Worm (Caenorhabditis elegans) whole organism, L1 larva: ENCODE data around the gene nas-28.

Experiments
- C04F5.9 ChIP-seq: sonication (generic microtip); optimal IDR thresholded peaks from 2 replicates; lab custom pipeline; 2016; ENCODE audit warnings: missing genetic modification characterization, missing compliant biosample characterization
- C16A3.4 ChIP-seq: fragments of 150-350 bp; optimal IDR thresholded peaks from 2 replicates; lab custom pipeline; 2014; ENCODE audit warnings: missing biosample characterization, missing genetic modification characterization
- C34B4.2 ChIP-seq: sonication (generic microtip); optimal IDR thresholded peaks from 2 replicates; lab custom pipeline; 2017; ENCODE audit warnings: mild to moderate bottlenecking, missing genetic modification characterization, missing compliant biosample characterization
- F16B12.6 ChIP-seq: fragments of 150-350 bp; optimal IDR thresholded peaks from 2 replicates; lab custom pipeline; 2014; ENCODE audit warnings: missing biosample characterization, missing genetic modification characterization
- alr-1 ChIP-seq: fragments of 200-800 bp; sonication (Bioruptor generic); optimal IDR thresholded peaks from 2 replicates; lab custom pipeline; 2018; ENCODE audit warnings: borderline replicate concordance, mild to moderate bottlenecking, missing genetic modification characterization, missing compliant biosample characterization
- aly-2 ChIP-seq: fragments of 150-350 bp; optimal IDR thresholded peaks from 2 replicates; lab custom pipeline; 2014; ENCODE audit warnings: missing biosample characterization, missing genetic modification characterization
- ama-1 ChIP-seq: fragments of 150-350 bp; optimal IDR thresholded peaks from 2 replicates; lab custom pipeline; 2014
- blmp-1 ChIP-seq: fragments of 150-350 bp; optimal IDR thresholded peaks from 2 replicates; lab custom pipeline; 2014; ENCODE audit warnings: missing biosample characterization, missing genetic modification characterization
- ceh-63 ChIP-seq: fragments of 200-800 bp; sonication (Bioruptor generic); optimal IDR thresholded peaks from 2 replicates; lab custom pipeline; 2018; ENCODE audit warnings: mild to moderate bottlenecking, missing genetic modification characterization, missing compliant biosample characterization
- ceh-8 ChIP-seq: fragments of 200-800 bp; sonication (Bioruptor generic); optimal IDR thresholded peaks from 2 replicates; lab custom pipeline; 2018; ENCODE audit warnings: mild to moderate bottlenecking, missing genetic modification characterization, moderate library complexity, missing compliant biosample characterization
- dsc-1 ChIP-seq: sonication (generic microtip); optimal IDR thresholded peaks from 2 replicates; lab custom pipeline; 2016; ENCODE audit warnings: mild to moderate bottlenecking, missing genetic modification characterization, missing compliant biosample characterization
- efl-3 ChIP-seq: fragments of 200-800 bp; sonication (Bioruptor generic); optimal IDR thresholded peaks from 2 replicates; lab custom pipeline; 2018; ENCODE audit warnings: mild to moderate bottlenecking, missing genetic modification characterization, missing compliant biosample characterization
- egl-27 ChIP-seq, 2 experiments: fragments of 150-350 bp in 1 of 2; sonication (generic microtip); optimal IDR thresholded peaks; 3 replicates each; lab custom pipeline; 2017 to 2018; ENCODE audit warnings: missing biosample characterization in 2 of 2, missing genetic modification characterization in 2 of 2, missing genetic modification reagents in 2 of 2
- elt-3 ChIP-seq, 6 experiments: fragments of 150-350 bp in 1 of 6; sonication (generic microtip); optimal IDR thresholded peaks; 2 replicates each; lab custom pipeline; 2017 to 2018; ENCODE audit warnings: missing biosample characterization in 6 of 6, missing genetic modification characterization in 6 of 6, inconsistent platforms in 1 of 6
- fkh-4 ChIP-seq: sonication (generic microtip); optimal IDR thresholded peaks from 2 replicates; lab custom pipeline; 2016; ENCODE audit warnings: missing compliant biosample characterization, missing genetic modification characterization, borderline replicate concordance
- fkh-8 ChIP-seq: sonication (generic microtip); optimal IDR thresholded peaks from 2 replicates; lab custom pipeline; 2016; ENCODE audit warnings: mild to moderate bottlenecking, missing genetic modification characterization, missing compliant biosample characterization
- fos-1 ChIP-seq: fragments of 150-350 bp; optimal IDR thresholded peaks from 2 replicates; lab custom pipeline; 2014; ENCODE audit warnings: missing biosample characterization, missing genetic modification characterization
- hlh-17 ChIP-seq: fragments of 200-800 bp; sonication (Bioruptor generic); optimal IDR thresholded peaks from 2 replicates; lab custom pipeline; 2018; ENCODE audit warnings: missing genetic modification characterization, mild to moderate bottlenecking, missing compliant biosample characterization, moderate library complexity, borderline replicate concordance
- hlh-4 ChIP-seq: sonication (generic microtip); optimal IDR thresholded peaks from 2 replicates; lab custom pipeline; 2016; ENCODE audit warnings: mild to moderate bottlenecking, missing genetic modification characterization, missing compliant biosample characterization
- isw-1 ChIP-seq: fragments of 200-800 bp; sonication (Bioruptor generic); IDR thresholded peaks from 2 replicates; pipeline ENCODE4 v1.3.6; 2022; ENCODE audit warnings: missing genetic modification characterization, missing compliant biosample characterization
- lin-14 ChIP-seq: fragments of 200-800 bp; sonication (Bioruptor generic); optimal IDR thresholded peaks from 2 replicates; lab custom pipeline; 2018; ENCODE audit warnings: mild to moderate bottlenecking, missing genetic modification characterization, moderate library complexity, missing compliant biosample characterization
- lin-15B ChIP-seq: fragments of 150-350 bp; sonication (generic microtip); optimal IDR thresholded peaks from 3 replicates; lab custom pipeline; 2014; ENCODE audit warnings: missing biosample characterization, missing genetic modification characterization
- lin-39 ChIP-seq: fragments of 150-350 bp; optimal IDR thresholded peaks from 2 replicates; lab custom pipeline; 2014; ENCODE audit warnings: missing biosample characterization, missing genetic modification reagents, missing genetic modification characterization
- lsy-2 ChIP-seq, 2 experiments: fragments of 150-350 bp; optimal IDR thresholded peaks; 2 replicates each; lab custom pipeline; 2014; ENCODE audit warnings: missing biosample characterization in 2 of 2, missing genetic modification characterization in 2 of 2
- mab-9 ChIP-seq: fragments of 200-800 bp; sonication (Bioruptor generic); IDR thresholded peaks from 2 replicates; pipeline ENCODE4 v1.3.6; 2022; ENCODE audit warnings: missing genetic modification reagents, missing genetic modification characterization, missing compliant biosample characterization
- nhr-28 ChIP-seq: fragments of 150-350 bp; optimal IDR thresholded peaks from 2 replicates; lab custom pipeline; 2014; ENCODE audit warnings: missing biosample characterization, missing genetic modification characterization
- nhr-71 ChIP-seq: sonication (generic microtip); optimal IDR thresholded peaks from 2 replicates; lab custom pipeline; 2016; ENCODE audit warnings: mild to moderate bottlenecking, missing genetic modification characterization, moderate library complexity, missing compliant biosample characterization
- nhr-85 ChIP-seq: sonication (generic microtip); peaks from one replicate; lab custom pipeline; 2016; ENCODE audit warnings: missing genetic modification characterization, inconsistent platforms, missing compliant biosample characterization
- nhr-90 ChIP-seq: sonication (generic microtip); optimal IDR thresholded peaks from 2 replicates; lab custom pipeline; 2016; ENCODE audit warnings: mild to moderate bottlenecking, missing genetic modification characterization, missing compliant biosample characterization; ENCODE audit not compliant: poor library complexity
- rnt-1 ChIP-seq: sonication (generic microtip); optimal IDR thresholded peaks from 2 replicates; lab custom pipeline; 2016; ENCODE audit warnings: mild to moderate bottlenecking, missing genetic modification characterization, moderate library complexity, missing compliant biosample characterization
- skn-1 ChIP-seq: fragments of 150-350 bp; optimal IDR thresholded peaks from 2 replicates; lab custom pipeline; 2014; ENCODE audit warnings: missing biosample characterization, missing genetic modification characterization
- snu-23 ChIP-seq: sonication (generic microtip); optimal IDR thresholded peaks from 2 replicates; lab custom pipeline; 2016; ENCODE audit warnings: missing genetic modification characterization, missing compliant biosample characterization
- sox-4 ChIP-seq: sonication (generic microtip); optimal IDR thresholded peaks from 2 replicates; lab custom pipeline; 2016; ENCODE audit warnings: missing genetic modification characterization, missing compliant biosample characterization
- sup-37 ChIP-seq: fragments of 200-800 bp; sonication (Bioruptor generic); optimal IDR thresholded peaks from 2 replicates; lab custom pipeline; 2018; ENCODE audit warnings: mild to moderate bottlenecking, missing genetic modification characterization, missing compliant biosample characterization
- tbx-2 ChIP-seq: sonication (generic microtip); optimal IDR thresholded peaks from 2 replicates; lab custom pipeline; 2016; ENCODE audit warnings: missing genetic modification characterization, missing compliant biosample characterization
- unc-30 ChIP-seq: sonication (generic microtip); optimal IDR thresholded peaks from 2 replicates; lab custom pipeline; 2017; ENCODE audit warnings: missing biosample characterization, missing genetic modification characterization
- unc-62 ChIP-seq: fragments of 150-350 bp; optimal IDR thresholded peaks from 2 replicates; lab custom pipeline; 2014; ENCODE audit warnings: missing biosample characterization, missing genetic modification reagents, missing genetic modification characterization
- unc-98 ChIP-seq: fragments of 200-800 bp; sonication (Bioruptor generic); IDR thresholded peaks from 2 replicates; pipeline ENCODE4 v1.3.6; 2022; ENCODE audit warnings: missing genetic modification characterization, missing compliant biosample characterization
- vab-15 ChIP-seq: sonication (generic microtip); optimal IDR thresholded peaks from 2 replicates; lab custom pipeline; 2017; ENCODE audit warnings: missing genotype, mild to moderate bottlenecking, missing genetic modification characterization, missing compliant biosample characterization
- xbp-1 ChIP-seq: sonication (generic microtip); optimal IDR thresholded peaks from 2 replicates; lab custom pipeline; 2016; ENCODE audit warnings: missing genetic modification characterization, missing compliant biosample characterization
- zag-1 ChIP-seq: fragments of 150-350 bp; optimal IDR thresholded peaks from 2 replicates; lab custom pipeline; 2014; ENCODE audit warnings: missing biosample characterization, missing genetic modification characterization
- zip-4 ChIP-seq: fragments of 200-800 bp; sonication (Bioruptor generic); optimal IDR thresholded peaks from 2 replicates; lab custom pipeline; 2018; ENCODE audit warnings: mild to moderate bottlenecking, missing genetic modification characterization, moderate library complexity, missing compliant biosample characterization

The nas-28 gene

DNA sequence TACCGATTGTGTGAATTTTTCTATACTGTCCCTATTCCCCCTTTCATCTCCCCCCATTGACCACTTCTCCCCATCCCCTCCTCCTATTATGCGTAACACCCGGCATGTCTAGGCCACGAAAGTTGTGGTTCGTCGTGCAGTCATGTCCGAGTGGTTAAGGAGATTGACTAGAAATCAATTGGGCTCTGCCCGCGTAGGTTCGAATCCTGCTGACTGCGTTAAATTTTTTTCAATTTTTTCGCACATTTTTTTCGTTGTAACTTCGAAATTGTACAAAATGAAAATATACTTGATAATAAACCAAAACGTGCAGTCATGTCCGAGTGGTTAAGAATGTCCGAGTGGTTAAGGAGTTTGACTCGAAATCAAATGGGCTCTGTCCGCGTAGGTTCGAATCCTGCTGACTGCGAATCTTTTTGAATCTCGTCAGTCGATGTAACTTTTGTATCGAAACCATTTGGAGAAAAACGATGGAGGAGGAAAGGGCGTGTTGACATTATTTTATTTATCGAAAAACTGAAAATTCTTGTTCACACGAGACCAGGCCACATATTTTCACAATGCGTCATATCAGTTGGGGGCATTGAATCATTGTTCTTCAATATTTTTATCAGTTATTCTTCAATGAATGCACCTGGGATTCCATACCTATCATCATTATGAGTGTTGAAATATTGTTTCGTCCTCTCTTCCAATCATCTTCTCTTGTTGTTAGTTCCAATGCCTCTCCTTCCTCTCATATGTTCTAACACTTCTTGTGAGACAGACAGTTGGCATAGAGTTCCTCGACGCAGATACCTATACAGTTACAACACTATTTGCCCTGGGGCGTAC, 24.2 kb downstream of the nas-28 start, which contains the start of gene nfm-1 (continued):
- no peak for TF ChIP-seq alr-1 (tag; lab: Kevin White, UChicago)
- no peak for TF ChIP-seq aly-2 (tag; lab: Kevin White, UChicago)
- no peak for TF ChIP-seq zip-4
- peak; percentile 38 for TF ChIP-seq isw-1 (GFP tag; lab: Robert Waterston, UW)
- no peak for TF ChIP-seq unc-62 (GFP tag; lab: Kevin White, UChicago)
- TF ChIP-seq skn-1 (tag; lab: Kevin White, UChicago): peak; percentile 24
- TF ChIP-seq nhr-28 (tag; lab: Kevin White, UChicago): no peak
- TF ChIP-seq rnt-1: peak; percentile 63
- TF ChIP-seq ceh-63 (GFP tag; lab: Kevin White, UChicago): no peak
- no peak for TF ChIP-seq C04F5.9 (tag; lab: Kevin White, UChicago)
- no peak for TF ChIP-seq efl-3 (GFP tag; lab: Kevin White, UChicago)
- peak; percentile 72 for TF ChIP-seq nhr-71 (tag; lab: Kevin White, UChicago)
- TF ChIP-seq sup-37 (GFP tag; lab: Kevin White, UChicago): peak; percentile 10
- peak; percentile 15 for TF ChIP-seq vab-15 (tag; lab: Kevin White, UChicago)
- peak in 3 of 6 experiments; percentile 27 to 72 (median 33) for TF ChIP-seq elt-3 (tag; optimal IDR thresholded peaks at IDR 0.05; lab: Kevin White, UChicago)
- TF ChIP-seq ceh-8 (GFP tag; lab: Kevin White, UChicago): no peak
- TF ChIP-seq snu-23: peak; percentile 66
- no peak for TF ChIP-seq fkh-4 (tag; lab: Kevin White, UChicago)
- peak; percentile 57 for TF ChIP-seq C16A3.4 (tag; lab: Kevin White, UChicago)
- TF ChIP-seq egl-27 (tag; optimal IDR thresholded peaks at IDR 0.05; lab: Kevin White, UChicago): peak in 1 of 2 experiments; percentile 3
- TF ChIP-seq mab-9: no peak
- peak; percentile 5 for TF ChIP-seq lin-15B
- TF ChIP-seq C34B4.2: no peak
- peak; percentile 62 for TF ChIP-seq nhr-90 (tag; lab: Kevin White, UChicago)
- TF ChIP-seq hlh-17 (GFP tag; lab: Kevin White, UChicago): no peak
- peak; percentile 30; the same call in 1 of the 2 replicates for TF ChIP-seq unc-98 (GFP tag; lab: Robert Waterston, UW)
- no peak for TF ChIP-seq sox-4 (tag; lab: Kevin White, UChicago)
- no peak for TF ChIP-seq zag-1 (tag; lab: Kevin White, UChicago)
- TF ChIP-seq fkh-8 (tag; lab: Kevin White, UChicago): peak; percentile 45
- no peak for TF ChIP-seq lin-39
- peak; percentile 17 for TF ChIP-seq F16B12.6 (tag; lab: Kevin White, UChicago)
- no peak for TF ChIP-seq ama-1 (lab: Kevin White, UChicago)
- TF ChIP-seq fos-1 (tag; lab: Kevin White, UChicago): peak; percentile 42
- peak; percentile 73 for TF ChIP-seq nhr-85 (tag; lab: Kevin White, UChicago)
- TF ChIP-seq, all 84 proteins: peak for 44

DNA sequence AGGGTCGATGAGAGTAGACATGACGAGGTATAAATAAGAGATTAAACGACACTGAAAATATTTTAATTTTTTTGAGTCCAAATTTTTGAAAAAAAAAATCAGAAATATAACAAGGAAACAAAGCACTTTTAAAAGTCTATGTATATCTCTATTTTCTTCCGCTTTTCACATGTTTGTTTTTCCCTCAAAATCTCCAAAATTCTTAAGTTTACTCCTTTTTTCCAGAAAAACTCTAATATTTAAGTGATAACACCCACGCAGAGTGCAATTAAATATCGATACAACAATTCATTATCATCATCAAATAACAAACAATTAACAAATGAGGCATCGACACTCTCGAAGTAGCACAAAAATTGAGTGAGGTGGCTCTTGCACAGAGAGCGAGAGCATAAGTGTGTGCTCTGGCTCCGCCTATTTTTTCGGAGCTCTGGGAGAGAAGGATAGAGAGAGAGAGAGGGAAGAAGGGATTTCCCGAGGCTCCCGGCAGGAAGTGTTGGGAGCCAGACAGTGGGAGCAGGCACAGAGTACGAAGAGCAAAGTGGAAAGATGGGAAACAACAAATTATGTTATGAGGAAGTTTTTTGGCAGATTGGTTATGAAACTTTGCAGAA, 25.2 kb downstream of the nas-28 start, which contains the start of gene anmt-2:
TSS of gene anmt-2 (minus strand) at position 51 of the 614 bp plus-strand sequence.
- TF ChIP-seq xbp-1 (tag; lab: Kevin White, UChicago): no peak
- TF ChIP-seq lsy-2 (tag; optimal IDR thresholded peaks at IDR 0.05; lab: Kevin White, UChicago): peak in 1 of 2 experiments; percentile 15
- TF ChIP-seq rnt-1: peak; percentile 50
- TF ChIP-seq dsc-1: peak; percentile 43
- TF ChIP-seq snu-23: peak; percentile 15
- TF ChIP-seq unc-30 (tag; lab: Kevin White, UChicago): no peak
- no peak for TF ChIP-seq aly-2 (tag; lab: Kevin White, UChicago)
- peak; percentile 50 for TF ChIP-seq lin-14 (GFP tag; lab: Kevin White, UChicago)
- TF ChIP-seq nhr-71 (tag; lab: Kevin White, UChicago): peak; percentile 58
- peak; percentile 3 for TF ChIP-seq tbx-2 (tag; lab: Kevin White, UChicago)
- TF ChIP-seq nhr-28 (tag; lab: Kevin White, UChicago): no peak
- TF ChIP-seq blmp-1 (tag; lab: Kevin White, UChicago): no peak
- no peak for TF ChIP-seq hlh-4 (tag; lab: Kevin White, UChicago)
